Worm (Caenorhabditis elegans) whole organism, L4 larva: Measurements from ENCODE around the gene irld-55.
A peak's percentile ranks its signal among the peaks of the same experiment; 100 is the strongest.

ENCODE experiments used
- F10B5.3 ChIP-seq: sonication (generic microtip); optimal IDR thresholded peaks from 2 replicates; lab custom pipeline; 2016; ENCODE audit warnings: mild to moderate bottlenecking, missing genetic modification characterization, missing compliant biosample characterization
- F26F4.8 ChIP-seq: fragments of 200-800 bp; sonication (Bioruptor generic); conservative IDR thresholded peaks from 2 replicates; pipeline ENCODE4 v1.3.6; 2022; ENCODE audit warnings: missing genetic modification characterization, missing compliant biosample characterization
- R02D3.7 ChIP-seq: fragments of 150-350 bp; sonication (generic microtip); optimal IDR thresholded peaks from 3 replicates; lab custom pipeline; 2014; ENCODE audit warnings: missing biosample characterization, missing genetic modification characterization
- Y5F2A.4 ChIP-seq: fragments of 200-800 bp; sonication (Bioruptor generic); optimal IDR thresholded peaks from 2 replicates; lab custom pipeline; 2018; ENCODE audit warnings: mild to moderate bottlenecking, missing genetic modification characterization, missing compliant biosample characterization
- ZK337.2 ChIP-seq: fragments of 200-800 bp; sonication (Bioruptor generic); IDR thresholded peaks from 2 replicates; pipeline ENCODE4 v1.3.6; 2022; ENCODE audit warnings: missing genetic modification reagents, missing genetic modification characterization, missing compliant biosample characterization
- aha-1 ChIP-seq: fragments of 150-350 bp; peaks from one replicate; lab custom pipeline; 2014; ENCODE audit warnings: missing biosample characterization, missing genetic modification characterization
- attf-4 ChIP-seq: sonication (generic microtip); optimal IDR thresholded peaks from 3 replicates; lab custom pipeline; 2017; ENCODE audit warnings: missing biosample characterization, missing genetic modification characterization
- ceh-28 ChIP-seq: fragments of 150-350 bp; optimal IDR thresholded peaks from 2 replicates; lab custom pipeline; 2014; ENCODE audit warnings: missing biosample characterization, missing genetic modification reagents, missing genetic modification characterization
- ceh-44 ChIP-seq: fragments of 200-800 bp; sonication (Bioruptor generic); IDR thresholded peaks from 2 replicates; pipeline ENCODE4 v1.3.6; 2022; ENCODE audit warnings: missing genetic modification reagents, missing genetic modification characterization, missing compliant biosample characterization
- cey-2 ChIP-seq: sonication (generic microtip); optimal IDR thresholded peaks from 3 replicates; lab custom pipeline; 2017; ENCODE audit warnings: missing genetic modification characterization, mild to moderate bottlenecking, missing compliant biosample characterization, antibody characterized with exemption, borderline replicate concordance; ENCODE audit not compliant: insufficient read depth
- daf-12 ChIP-seq: fragments of 150-350 bp; optimal IDR thresholded peaks from 2 replicates; lab custom pipeline; 2014; ENCODE audit warnings: missing biosample characterization, missing genetic modification reagents, missing genetic modification characterization
- dmd-9 ChIP-seq: fragments of 200-800 bp; sonication (Bioruptor generic); IDR thresholded peaks from 2 replicates; pipeline ENCODE4 v1.3.6; 2022; ENCODE audit warnings: missing genetic modification reagents, missing genetic modification characterization, missing compliant biosample characterization
- duxl-1 ChIP-seq: sonication (generic microtip); optimal IDR thresholded peaks from 2 replicates; lab custom pipeline; 2016; ENCODE audit warnings: mild to moderate bottlenecking, missing genetic modification characterization, moderate library complexity, missing compliant biosample characterization; ENCODE audit not compliant: poor library complexity
- dve-1 ChIP-seq: sonication (generic microtip); optimal IDR thresholded peaks from 2 replicates; lab custom pipeline; 2017; ENCODE audit warnings: antibody characterized with exemption, mild to moderate bottlenecking, missing genetic modification characterization, missing compliant biosample characterization; ENCODE audit not compliant: insufficient read depth
- fos-1 ChIP-seq: fragments of 150-350 bp; optimal IDR thresholded peaks from 2 replicates; lab custom pipeline; 2014; ENCODE audit warnings: missing biosample characterization, missing genetic modification characterization
- hlh-30 ChIP-seq: sonication (generic microtip); optimal IDR thresholded peaks from 2 replicates; lab custom pipeline; 2017; ENCODE audit warnings: antibody characterized with exemption, mild to moderate bottlenecking, missing genetic modification characterization, missing compliant biosample characterization; ENCODE audit not compliant: insufficient read depth
- hmg-1.1 ChIP-seq: fragments of 200-800 bp; sonication (Bioruptor generic); IDR thresholded peaks from 2 replicates; pipeline ENCODE4 v1.3.6; 2022; ENCODE audit warnings: missing genetic modification reagents, missing genetic modification characterization, missing compliant biosample characterization
- lim-7 ChIP-seq: fragments of 200-800 bp; sonication (Bioruptor generic); IDR thresholded peaks from 2 replicates; pipeline ENCODE4 v1.3.6; 2022; ENCODE audit warnings: missing genetic modification characterization, missing compliant biosample characterization
- lin-38 ChIP-seq: fragments of 200-800 bp; sonication (Bioruptor generic); IDR thresholded peaks from 2 replicates; pipeline ENCODE4 v1.3.6; 2022; ENCODE audit warnings: missing genetic modification reagents, missing genetic modification characterization, missing compliant biosample characterization
- madf-5 ChIP-seq, 2 experiments: fragments of 200-800 bp; sonication (Bioruptor generic); IDR thresholded peaks; 2 replicates each; pipeline ENCODE4 v1.3.6; 2022; ENCODE audit warnings: missing compliant biosample characterization in 2 of 2, missing genetic modification characterization in 2 of 2
- mdl-1 ChIP-seq, 2 experiments: fragments of 150-350 bp in 1 of 2; sonication (generic microtip) in 1 of 2; optimal IDR thresholded peaks; 2 replicates each; lab custom pipeline; 2014 to 2017; ENCODE audit warnings: missing biosample characterization in 2 of 2, missing genetic modification characterization in 2 of 2
- mdt-29 ChIP-seq: fragments of 200-800 bp; sonication (Bioruptor generic); IDR thresholded peaks from 2 replicates; pipeline ENCODE4 v1.3.6; 2022; ENCODE audit warnings: missing genetic modification reagents, missing genetic modification characterization, missing compliant biosample characterization
- mep-1 ChIP-seq: fragments of 150-350 bp; sonication (generic microtip); optimal IDR thresholded peaks from 3 replicates; lab custom pipeline; 2014; ENCODE audit warnings: missing biosample characterization, missing genetic modification characterization
- mxl-3 ChIP-seq: fragments of 200-800 bp; sonication (Bioruptor generic); optimal IDR thresholded peaks from 2 replicates; lab custom pipeline; 2018; ENCODE audit warnings: mild to moderate bottlenecking, missing genetic modification characterization, missing compliant biosample characterization
- nhr-102 ChIP-seq: sonication (generic microtip); optimal IDR thresholded peaks from 2 replicates; lab custom pipeline; 2016; ENCODE audit warnings: mild to moderate bottlenecking, missing genetic modification characterization, moderate library complexity, missing compliant biosample characterization
- nhr-6 ChIP-seq: fragments of 150-350 bp; optimal IDR thresholded peaks from 2 replicates; lab custom pipeline; 2014; ENCODE audit warnings: missing biosample characterization, missing genetic modification characterization
- pha-4 ChIP-seq, 2 experiments: fragments of 150-350 bp in 1 of 2; fragments of 200-800 bp in 1 of 2; sonication (Bioruptor generic) in 1 of 2; IDR thresholded peaks in 1 of 2; optimal IDR thresholded peaks in 1 of 2; 2 replicates each; pipeline versions ENCODE4 v1.3.6 to Lab custom; 2014 to 2022; ENCODE audit warnings: missing genetic modification characterization in 2 of 2, missing genetic modification reagents in 2 of 2, missing biosample characterization in 1 of 2, missing compliant biosample characterization in 1 of 2
- php-3 ChIP-seq: fragments of 200-800 bp; sonication (Bioruptor generic); IDR thresholded peaks from 2 replicates; pipeline ENCODE4 v1.3.6; 2022; ENCODE audit warnings: missing genetic modification reagents, missing genetic modification characterization, missing compliant biosample characterization
- pqm-1 ChIP-seq: sonication (generic microtip); optimal IDR thresholded peaks from 2 replicates; lab custom pipeline; 2017; ENCODE audit warnings: missing biosample characterization, missing genetic modification characterization
- rbr-2 ChIP-seq: sonication (generic microtip); optimal IDR thresholded peaks from 2 replicates; lab custom pipeline; 2016; ENCODE audit warnings: missing genotype, missing genetic modification characterization, missing compliant biosample characterization
- saeg-2 ChIP-seq: fragments of 200-800 bp; sonication (Bioruptor generic); IDR thresholded peaks from 2 replicates; pipeline ENCODE4 v1.3.6; 2022; ENCODE audit warnings: missing genetic modification reagents, missing genetic modification characterization, missing compliant biosample characterization
- set-16 ChIP-seq: fragments of 200-800 bp; sonication (Bioruptor generic); IDR thresholded peaks from 2 replicates; pipeline ENCODE4 v1.3.6; 2022; ENCODE audit warnings: missing genetic modification reagents, missing genetic modification characterization, missing compliant biosample characterization
- spr-1 ChIP-seq: sonication (generic microtip); optimal IDR thresholded peaks from 2 replicates; lab custom pipeline; 2016; ENCODE audit warnings: mild to moderate bottlenecking, missing genetic modification characterization, missing compliant biosample characterization
- tra-1 ChIP-seq: fragments of 200-800 bp; sonication (Bioruptor generic); IDR thresholded peaks from 2 replicates; pipeline ENCODE4 v1.3.6; 2022; ENCODE audit warnings: missing genetic modification reagents, missing genetic modification characterization, missing compliant biosample characterization
- unc-39 ChIP-seq: sonication (generic microtip); optimal IDR thresholded peaks from 2 replicates; lab custom pipeline; 2017; ENCODE audit warnings: missing biosample characterization, missing genetic modification characterization
- unc-62 ChIP-seq, 3 experiments: fragments of 150-350 bp in 1 of 3; sonication (generic microtip); optimal IDR thresholded peaks in 2 of 3; peaks in 1 of 3; 1 replicate in 1 of 3; 2 replicates in 2 of 3; lab custom pipeline; 2014 to 2017; ENCODE audit warnings: missing biosample characterization in 3 of 3, missing genetic modification characterization in 3 of 3, missing genetic modification reagents in 3 of 3, missing genotype in 1 of 3
- zag-1 ChIP-seq: fragments of 150-350 bp; optimal IDR thresholded peaks from 2 replicates; lab custom pipeline; 2014; ENCODE audit warnings: missing biosample characterization, missing genetic modification characterization
- zfp-3 ChIP-seq: fragments of 200-800 bp; sonication (Bioruptor generic); conservative IDR thresholded peaks from 2 replicates; pipeline ENCODE4 v1.3.6; 2022; ENCODE audit warnings: missing genetic modification reagents, missing genetic modification characterization, missing compliant biosample characterization
- ztf-11 ChIP-seq: fragments of 150-350 bp; optimal IDR thresholded peaks from 2 replicates; lab custom pipeline; 2014; ENCODE audit warnings: missing biosample characterization, missing genetic modification characterization
- ztf-7 ChIP-seq: fragments of 150-350 bp; optimal IDR thresholded peaks from 2 replicates; lab custom pipeline; 2014; ENCODE audit warnings: missing biosample characterization, missing genetic modification characterization

Gene irld-55

DNA sequence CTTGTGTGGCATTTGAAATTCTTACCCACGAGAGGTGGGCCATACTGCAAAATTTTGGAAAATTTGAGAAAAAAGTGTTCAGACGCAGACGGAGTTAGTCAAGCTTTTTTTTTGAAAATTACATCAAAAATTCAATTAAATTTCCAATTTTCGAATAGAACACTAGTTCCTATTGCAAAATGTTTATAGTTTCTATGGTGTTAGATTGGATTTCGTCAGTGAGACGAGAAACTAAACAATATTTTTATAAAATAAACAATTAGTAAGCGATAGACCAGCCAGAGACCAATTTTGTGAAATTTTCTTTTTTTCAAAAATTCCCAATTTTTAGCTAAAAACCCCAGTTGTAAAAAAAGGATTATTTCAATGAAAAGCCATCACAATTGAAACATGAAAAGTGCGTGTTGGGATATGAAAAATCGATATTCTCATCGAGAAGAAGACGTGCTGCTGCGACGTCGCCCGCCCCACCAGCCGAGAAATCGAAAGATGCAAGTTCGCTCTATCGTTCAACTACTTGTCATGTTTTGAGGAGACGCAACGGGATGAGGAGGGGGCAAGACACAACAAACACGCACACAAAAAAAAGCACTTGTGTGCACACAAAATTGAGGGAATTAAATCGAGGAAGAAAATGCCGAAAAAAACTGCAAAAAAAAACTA is 40.1 kb upstream of the irld-55 start, which contains the start of gene dnbp-1 (continued):
- TF ChIP-seq tra-1 (GFP tag; lab: Robert Waterston, UW), result 0 out of 2 replicates have a peak, but pooled peaks have one; percentile 35
- TF ChIP-seq ceh-44 (GFP tag; lab: Robert Waterston, UW), result no peak
- TF ChIP-seq mep-1, result peak; percentile 88
- TF ChIP-seq pqm-1 (tag; lab: Kevin White, UChicago), result no peak
- TF ChIP-seq madf-5 (GFP tag; IDR thresholded peaks at IDR 0.05; lab: Robert Waterston, UW), result no peak
- no peak; the same call in 1 of the 2 replicates for TF ChIP-seq hmg-1.1 (GFP tag; lab: Robert Waterston, UW)
- no peak for TF ChIP-seq cey-2 (tag; lab: Kevin White, UChicago)
- no peak for TF ChIP-seq ztf-11 (tag; lab: Kevin White, UChicago)
- TF ChIP-seq rbr-2 (tag; lab: Kevin White, UChicago), result peak; percentile 80
- TF ChIP-seq nhr-6 (tag; lab: Kevin White, UChicago), result peak; percentile 79
- no peak for TF ChIP-seq duxl-1 (tag; lab: Kevin White, UChicago)
- no peak for TF ChIP-seq aha-1 (tag; lab: Kevin White, UChicago)
- peak; percentile 73 for TF ChIP-seq mxl-3 (GFP tag; lab: Kevin White, UChicago)
- TF ChIP-seq attf-4 (tag; lab: Kevin White, UChicago), result no peak
- peak; percentile 29 for TF ChIP-seq ztf-7 (tag; lab: Kevin White, UChicago)
- TF ChIP-seq daf-12 (tag; lab: Kevin White, UChicago), result no peak
- no peak for TF ChIP-seq lim-7 (GFP tag; lab: Robert Waterston, UW)
- peak; percentile 50 for TF ChIP-seq dve-1 (tag; lab: Kevin White, UChicago)
- TF ChIP-seq hlh-30 (tag; lab: Kevin White, UChicago), result peak; percentile 78
- TF ChIP-seq zfp-3 (GFP tag; lab: Robert Waterston, UW), result no peak
- TF ChIP-seq F26F4.8 (GFP tag; lab: Robert Waterston, UW), result no peak

DNA sequence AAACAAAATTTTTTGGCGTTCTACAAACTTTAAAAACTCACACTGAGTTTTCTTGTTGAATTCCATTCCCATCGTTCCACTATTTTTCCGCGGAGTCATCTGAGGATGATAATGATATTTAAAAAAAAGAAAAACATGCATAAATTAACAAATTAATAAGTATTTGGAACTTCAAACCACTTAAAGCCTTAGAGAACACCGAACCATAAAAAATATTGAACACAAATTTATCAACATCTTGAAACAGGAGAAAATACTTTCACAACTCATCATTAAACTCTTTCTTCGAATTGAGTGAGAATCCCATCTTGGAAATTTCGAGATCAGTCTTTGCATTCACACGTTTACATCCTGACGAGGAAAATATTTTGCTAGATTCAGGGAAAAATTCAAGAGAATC is 37.6 kb upstream of the irld-55 start, which contains the start of gene gei-18:
TSS of gene gei-18 (minus strand) at position 101 of the 400 bp plus-strand sequence.
- no peak for TF ChIP-seq spr-1 (tag; lab: Kevin White, UChicago)
- no peak for TF ChIP-seq fos-1 (tag; lab: Kevin White, UChicago)
- TF ChIP-seq dve-1 (tag; lab: Kevin White, UChicago), result no peak
- TF ChIP-seq php-3 (GFP tag; lab: Robert Waterston, UW), result no peak
- no peak for TF ChIP-seq lin-38 (GFP tag; lab: Robert Waterston, UW)
- TF ChIP-seq mep-1, result no peak
- TF ChIP-seq rbr-2 (tag; lab: Kevin White, UChicago), result no peak
- no peak for TF ChIP-seq unc-39
- TF ChIP-seq pha-4 (GFP tag; IDR thresholded peaks at IDR 0.05; lab: Robert Waterston, UW), result no peak
- no peak for TF ChIP-seq pha-4 (tag; optimal IDR thresholded peaks at IDR 0.05; lab: Kevin White, UChicago)
- no peak for TF ChIP-seq mdl-1 (tag; optimal IDR thresholded peaks at IDR 0.05; lab: Kevin White, UChicago)

DNA sequence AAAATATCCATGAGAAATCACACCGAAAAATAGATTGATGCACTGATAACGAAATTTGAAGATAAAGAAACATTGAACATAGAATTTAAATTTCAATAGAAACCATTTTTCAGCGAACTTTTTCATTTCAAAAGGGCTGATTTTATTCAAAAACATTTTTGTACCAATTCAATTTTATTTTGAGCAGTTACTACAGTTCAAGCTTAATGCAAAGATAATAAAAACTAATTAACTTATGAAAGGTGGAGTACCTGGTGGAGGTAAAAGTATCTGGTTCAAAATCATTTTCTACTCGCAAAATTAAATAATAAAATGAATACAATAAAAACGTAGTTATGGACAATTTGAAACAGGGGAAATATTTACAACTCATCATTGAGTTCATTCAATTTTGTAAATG is 36.0 kb upstream of the irld-55 start, which contains the start of gene tor-2:
TSS of gene tor-2 (minus strand) at position 101 of the 400 bp plus-strand sequence.
- TF ChIP-seq zag-1 (tag; lab: Kevin White, UChicago) (no peak), ceh-28 (no peak), madf-5 (GFP tag; IDR thresholded peaks at IDR 0.05; lab: Robert Waterston, UW) (no peak), Y5F2A.4 (no peak), nhr-102 (tag; lab: Kevin White, UChicago) (no peak), F10B5.3 (tag; lab: Kevin White, UChicago) (no peak), dmd-9 (GFP tag; lab: Robert Waterston, UW) (no peak), ZK337.2 (no peak), set-16 (GFP tag; lab: Robert Waterston, UW) (no peak), R02D3.7 (tag; lab: Kevin White, UChicago) (no peak), php-3 (GFP tag; lab: Robert Waterston, UW) (no peak), unc-62 (GFP tag; optimal IDR thresholded peaks at IDR 0.05 in 1 of 2; lab: Kevin White, UChicago) (no peak), unc-62 (tag; optimal IDR thresholded peaks at IDR 0.05; lab: Kevin White, UChicago) (no peak), mep-1 (no peak), daf-12 (tag; lab: Kevin White, UChicago) (no peak), saeg-2 (GFP tag; lab: Robert Waterston, UW) (no peak), mdt-29 (no peak)
